ENCODE assay signal across 3 worm cellular contexts in the genomic region with DNA sequence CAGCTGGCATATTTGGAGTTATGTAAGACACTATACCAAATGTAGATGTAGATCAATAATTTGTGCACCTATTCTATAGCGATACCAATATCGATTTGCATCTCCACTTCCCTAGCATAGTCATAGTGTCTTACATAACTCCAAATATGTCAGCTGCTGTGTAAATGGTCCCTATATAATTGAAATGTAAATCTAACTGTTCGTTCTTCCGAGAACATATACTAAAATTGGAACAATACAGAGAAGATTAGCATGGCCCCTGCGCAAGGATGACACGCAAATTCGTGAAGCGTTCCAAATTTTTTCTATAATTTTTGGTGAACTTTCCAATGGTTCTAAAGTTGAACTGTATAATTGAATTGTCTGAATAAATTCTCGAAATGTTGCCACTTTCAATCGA.
TF ChIP-seq lines count a peak whose summit lies in the region.
"Not testable (repeated sequence)": the region's sequence is repeated elsewhere in the genome, so short reads cannot be mapped to it uniquely, and the experiment has no call there.

No protein-coding gene starts in this region.

TF ChIP-seq in whole organism, L1 larva, 84 proteins besides CTCF, POLR2A, EP300 and RAD21:
- peak; percentile 30 for TF ChIP-seq nhr-85 (tag; lab: Kevin White, UChicago)

TF ChIP-seq in whole organism, early embryonic, 17 proteins besides CTCF, POLR2A, EP300 and RAD21:
- TF ChIP-seq pes-1 (GFP tag; IDR thresholded peaks at IDR 0.05; lab: Robert Waterston, UW) = 0 out of 2 replicates have a peak, but pooled peaks have one; percentile 35

TF ChIP-seq in whole organism, young adult, 124 proteins besides CTCF, POLR2A, EP300 and RAD21:
- TF ChIP-seq hmg-1.2 (GFP tag; IDR thresholded peaks at IDR 0.05; lab: Robert Waterston, UW) (peak; percentile 28), rpc-1 (optimal IDR thresholded peaks at IDR 0.05; lab: Kevin White, UChicago) (peak; percentile 6), rpc-1 (tag; optimal IDR thresholded peaks at IDR 0.05; lab: Kevin White, UChicago) (peak; percentile 59), snpc-4 (tag; optimal IDR thresholded peaks at IDR 0.05; lab: Kevin White, UChicago) (peak in 1 of 4 experiments; percentile 72)
- TF ChIP-seq snpc-4 (GFP tag; optimal IDR thresholded peaks at IDR 0.05; lab: Kevin White, UChicago) = not testable (repeated sequence)
